Worm (Caenorhabditis elegans) whole organism, L4/young adult: Measurements from ENCODE around the gene srsx-29.

ENCODE experiments used
- W03F9.2 ChIP-seq: fragments of 150-350 bp; optimal IDR thresholded peaks from 2 replicates; lab custom pipeline; 2014; ENCODE audit warnings: missing biosample characterization, missing genetic modification characterization
- dao-5 ChIP-seq: sonication (generic microtip); optimal IDR thresholded peaks from 2 replicates; lab custom pipeline; 2016; ENCODE audit warnings: missing genotype, missing genetic modification characterization, moderate library complexity, missing compliant biosample characterization
- him-1 ChIP-seq: sonication (generic microtip); optimal IDR thresholded peaks from 2 replicates; lab custom pipeline; 2016; ENCODE audit warnings: missing genotype, missing genetic modification reagents, missing genetic modification characterization, missing compliant biosample characterization

ce11 chrV:10153076-10153475 is 1.7 kb upstream of the srsx-29 start:
- TF ChIP-seq him-1 (tag; lab: Kevin White, UChicago): no peak
- no peak for TF ChIP-seq W03F9.2 (tag; lab: Kevin White, UChicago)
- no peak for TF ChIP-seq dao-5 (tag; lab: Kevin White, UChicago)
